Worm (Caenorhabditis elegans): ENCODE data around the gene F48A11.4.

ce11 chrII:237721-238120 lies 21.3 kb upstream of the F48A11.4 start, which contains the start of gene laat-1:
- TF ChIP-seq ceh-82 (tag; optimal IDR thresholded peaks at IDR 0.05) (no peak), snpc-4 (tag; optimal IDR thresholded peaks at IDR 0.05) (no peak)

All from whole organism, L3 larva.